Fruit fly (Drosophila melanogaster): ENCODE data around the gene mtgo.

Gene mtgo

dm6 chr2L:16683958-16684877 lies 139.4 kb downstream of the mtgo start, which contains the start of gene CG31807 (continued):
- TF ChIP-seq CG7556 (GFP tag; optimal IDR thresholded peaks at IDR 0.05) (peak; percentile 78), Sox102F (GFP tag; optimal IDR thresholded peaks at IDR 0.05) (peak; percentile 90), Gsc (GFP tag; IDR thresholded peaks at IDR 0.05) (no peak), Side (GFP tag; optimal IDR thresholded peaks at IDR 0.05) (peak; percentile 47), D19A (tag; optimal IDR thresholded peaks at IDR 0.05) (peak; percentile 73), CG3838 (GFP tag; optimal IDR thresholded peaks at IDR 0.05) (peak; percentile 37), ap (GFP tag; IDR thresholded peaks at IDR 0.05) (peak; percentile 20; the same call in 1 of the 2 replicates), dmrt11E (tag; optimal IDR thresholded peaks at IDR 0.05) (peak; percentile 37), aop (GFP tag; IDR thresholded peaks at IDR 0.05) (no peak), ara (GFP tag; IDR thresholded peaks at IDR 0.05) (0 out of 2 replicates have a peak, but pooled peaks have one; percentile 9), insv (GFP tag; optimal IDR thresholded peaks at IDR 0.05) (peak in 1 of 2 experiments; percentile 13), pb (GFP tag; optimal IDR thresholded peaks at IDR 0.05) (peak; percentile 36), CG4707 (GFP tag; optimal IDR thresholded peaks at IDR 0.05) (no peak), gt (GFP tag; IDR thresholded peaks at IDR 0.05) (no peak), crp (GFP tag; optimal IDR thresholded peaks at IDR 0.05) (peak in 1 of 2 experiments; percentile 2), CG14441 (GFP tag; IDR thresholded peaks at IDR 0.05) (peak; percentile 21), CG16863 (GFP tag; optimal IDR thresholded peaks at IDR 0.05) (peak; percentile 58), Bgb (GFP tag; IDR thresholded peaks at IDR 0.05; ENCODE audit: partially characterized antibody) (no peak), Xbp1 (GFP tag; optimal IDR thresholded peaks at IDR 0.05) (peak; percentile 30), z (GFP tag; IDR thresholded peaks at IDR 0.05) (no peak), CG31224 (GFP tag; IDR thresholded peaks at IDR 0.05) (no peak), CG9797 (GFP tag; optimal IDR thresholded peaks at IDR 0.05) (no peak), Max (GFP tag; optimal IDR thresholded peaks at IDR 0.05) (peak; percentile 14), CG9609 (GFP tag; optimal IDR thresholded peaks at IDR 0.05) (peak; percentile 45), jumu (GFP tag; optimal IDR thresholded peaks at IDR 0.05) (no peak), seq (GFP tag; IDR thresholded peaks at IDR 0.05) (peak; percentile 69), CG6813 (GFP tag; optimal IDR thresholded peaks at IDR 0.05) (peak; percentile 24), CG4424 (GFP tag; optimal IDR thresholded peaks at IDR 0.05) (peak; percentile 33), CG31441 (GFP tag; IDR thresholded peaks at IDR 0.05) (peak; percentile 75), hb (GFP tag; IDR thresholded peaks at IDR 0.05; ENCODE audit: partially characterized antibody) (no peak), Ptx1 (GFP tag; IDR thresholded peaks at IDR 0.05) (peak; percentile 64), Xrp1 (GFP tag; IDR thresholded peaks at IDR 0.05) (peak; percentile 39; the same call in 1 of the 2 replicates), otp (GFP tag; IDR thresholded peaks at IDR 0.05) (no peak), crol (GFP tag; IDR thresholded peaks at IDR 0.05) (no peak), Rx (GFP tag; IDR thresholded peaks at IDR 0.05) (no peak), CG11723 (GFP tag; optimal IDR thresholded peaks at IDR 0.05) (peak; percentile 63), PHDP (tag; optimal IDR thresholded peaks at IDR 0.05) (peak; percentile 87), CG9727 (GFP tag; optimal IDR thresholded peaks at IDR 0.05) (peak; percentile 56), BEAF-32 (GFP tag; optimal IDR thresholded peaks at IDR 0.05) (no peak), CG13424 (tag; optimal IDR thresholded peaks at IDR 0.05) (peak; percentile 89), CG12155 (GFP tag; optimal IDR thresholded peaks at IDR 0.05) (peak; percentile 20), Ada2b (GFP tag; IDR thresholded peaks at IDR 0.05) (peak; percentile 29), unpg (GFP tag; optimal IDR thresholded peaks at IDR 0.05) (peak; percentile 85), trh (GFP tag; optimal IDR thresholded peaks at IDR 0.05) (no peak), Ravus (GFP tag; IDR thresholded peaks at IDR 0.05) (no peak), Bteb2 (GFP tag; optimal IDR thresholded peaks at IDR 0.05) (peak; percentile 65), odd (GFP tag; optimal IDR thresholded peaks at IDR 0.05) (peak; percentile 76), bbx (GFP tag; IDR thresholded peaks at IDR 0.05; ENCODE audit: partially characterized antibody) (no peak), Chrac-16 (GFP tag; optimal IDR thresholded peaks at IDR 0.05) (peak; percentile 39)

Data from whole organism, embryonic.